Fruit fly (Drosophila melanogaster) whole organism, prepupa: ENCODE data around the gene tna.

Experiments used
- Blimp-1 ChIP-seq: fragments of 200-800 bp; sonication (Bioruptor generic); optimal IDR thresholded peaks from 3 replicates; lab custom pipeline; 2017; ENCODE audit warnings: missing biosample characterization, missing genetic modification characterization, mild to moderate bottlenecking, moderate library complexity, missing genetic modification reagents
- CG10669 ChIP-seq: fragments of 200-800 bp; sonication (Bioruptor generic); optimal IDR thresholded peaks from 3 replicates; lab custom pipeline; 2018; ENCODE audit warnings: missing biosample characterization, mild to moderate bottlenecking, missing genetic modification characterization, moderate library complexity
- CG11294 ChIP-seq: fragments of 200-800 bp; sonication (Bioruptor generic); IDR thresholded peaks from 2 replicates; pipeline ENCODE4 v1.3.6; 2022; ENCODE audit warnings: missing biosample characterization, missing genetic modification characterization
- CG11762 ChIP-seq: fragments of 200-800 bp; sonication (Bioruptor generic); optimal IDR thresholded peaks from 3 replicates; lab custom pipeline; 2016; ENCODE audit warnings: missing biosample characterization, missing genetic modification characterization; ENCODE audit not compliant: insufficient read depth
- CG11902 ChIP-seq: fragments of 200-800 bp; sonication (Bioruptor generic); optimal IDR thresholded peaks from 3 replicates; lab custom pipeline; 2016; ENCODE audit warnings: missing biosample characterization, missing genetic modification characterization
- CG1621 ChIP-seq: fragments of 200-800 bp; sonication (Bioruptor generic); optimal IDR thresholded peaks from 3 replicates; lab custom pipeline; 2018; ENCODE audit warnings: missing biosample characterization, mild to moderate bottlenecking, missing genetic modification characterization
- CG16779 ChIP-seq: fragments of 200-800 bp; sonication (Bioruptor generic); optimal IDR thresholded peaks from 3 replicates; lab custom pipeline; 2017; ENCODE audit warnings: missing biosample characterization, mild to moderate bottlenecking, missing genetic modification characterization
- CG3032 ChIP-seq: fragments of 200-800 bp; optimal IDR thresholded peaks from 2 replicates; lab custom pipeline; 2019; ENCODE audit warnings: missing biosample characterization, mild to moderate bottlenecking, missing genetic modification characterization, moderate library complexity
- CG32006 ChIP-seq: fragments of 200-800 bp; sonication (Bioruptor generic); optimal IDR thresholded peaks from 3 replicates; lab custom pipeline; 2017; ENCODE audit warnings: missing biosample characterization, mild to moderate bottlenecking, missing genetic modification characterization
- CG34406 ChIP-seq: fragments of 200-800 bp; sonication (Bioruptor generic); optimal IDR thresholded peaks from 3 replicates; lab custom pipeline; 2016; ENCODE audit warnings: missing biosample characterization, missing genetic modification characterization
- CG6276 ChIP-seq: fragments of 200-800 bp; sonication (Bioruptor generic); optimal IDR thresholded peaks from 2 replicates; lab custom pipeline; 2017; ENCODE audit warnings: missing biosample characterization, mild to moderate bottlenecking, missing genetic modification characterization
- CG6854 ChIP-seq: fragments of 200-800 bp; sonication (Bioruptor generic); optimal IDR thresholded peaks from 2 replicates; lab custom pipeline; 2017; ENCODE audit warnings: missing biosample characterization, mild to moderate bottlenecking, missing genetic modification characterization
- CG8319 ChIP-seq: fragments of 200-800 bp; sonication (Bioruptor generic); optimal IDR thresholded peaks from 3 replicates; lab custom pipeline; 2016; ENCODE audit warnings: missing biosample characterization, missing genetic modification characterization
- CG8632 ChIP-seq: fragments of 200-800 bp; sonication (Bioruptor generic); optimal IDR thresholded peaks from 3 replicates; lab custom pipeline; 2016; ENCODE audit warnings: missing biosample characterization, missing genetic modification characterization
- CG9139 ChIP-seq: fragments of 200-800 bp; sonication (Bioruptor generic); optimal IDR thresholded peaks from 3 replicates; lab custom pipeline; 2017; ENCODE audit warnings: missing biosample characterization, mild to moderate bottlenecking, missing genetic modification characterization
- Eip78C ChIP-seq: fragments of 200-800 bp; sonication (Bioruptor generic); peaks from one replicate; lab custom pipeline; 2016; ENCODE audit warnings: missing biosample characterization, missing genetic modification characterization
- Eip93F ChIP-seq: fragments of 200-800 bp; sonication (Bioruptor generic); optimal IDR thresholded peaks from 2 replicates; lab custom pipeline; 2016; ENCODE audit warnings: missing biosample characterization, mild to moderate bottlenecking, missing genetic modification characterization
- Ets21C ChIP-seq: fragments of 200-800 bp; sonication (Bioruptor generic); optimal IDR thresholded peaks from 3 replicates; lab custom pipeline; 2016; ENCODE audit warnings: missing biosample characterization, missing genetic modification characterization
- Hr38 ChIP-seq: sonication (Bioruptor generic); optimal IDR thresholded peaks from 2 replicates; lab custom pipeline; 2016; ENCODE audit warnings: missing biosample characterization, missing genetic modification characterization
- Hr39 ChIP-seq: fragments of 200-800 bp; sonication (Bioruptor generic); optimal IDR thresholded peaks from 2 replicates; lab custom pipeline; 2016; ENCODE audit warnings: missing biosample characterization, missing genetic modification characterization
- Hr4 ChIP-seq: fragments of 200-800 bp; sonication (Bioruptor generic); optimal IDR thresholded peaks from 3 replicates; lab custom pipeline; 2016; ENCODE audit warnings: missing biosample characterization, missing genetic modification characterization
- Lpt ChIP-seq: fragments of 200-800 bp; sonication (Bioruptor generic); optimal IDR thresholded peaks from 3 replicates; lab custom pipeline; 2016; ENCODE audit warnings: missing biosample characterization, missing genetic modification characterization
- Met ChIP-seq: fragments of 200-800 bp; sonication (Bioruptor generic); optimal IDR thresholded peaks from 3 replicates; lab custom pipeline; 2016; ENCODE audit warnings: missing biosample characterization, missing genetic modification characterization
- Smox ChIP-seq: fragments of 200-800 bp; sonication (Bioruptor generic); optimal IDR thresholded peaks from 3 replicates; lab custom pipeline; 2016; ENCODE audit warnings: missing biosample characterization, missing genetic modification characterization
- Sox102F ChIP-seq: fragments of 200-800 bp; sonication (Bioruptor generic); optimal IDR thresholded peaks from 2 replicates; lab custom pipeline; 2016; ENCODE audit warnings: missing biosample characterization, mild to moderate bottlenecking, missing genetic modification characterization
- achi ChIP-seq: fragments of 200-800 bp; sonication (Bioruptor generic); optimal IDR thresholded peaks from 3 replicates; lab custom pipeline; 2016; ENCODE audit warnings: missing biosample characterization, missing genetic modification characterization
- acj6 ChIP-seq: fragments of 200-800 bp; sonication (Bioruptor generic); optimal IDR thresholded peaks from 3 replicates; lab custom pipeline; 2016; ENCODE audit warnings: missing biosample characterization, missing genetic modification characterization
- cyc ChIP-seq: fragments of 200-800 bp; sonication (Bioruptor generic); optimal IDR thresholded peaks from 3 replicates; lab custom pipeline; 2016; ENCODE audit warnings: missing biosample characterization, missing genetic modification characterization
- dac ChIP-seq: fragments of 200-800 bp; sonication (Bioruptor generic); optimal IDR thresholded peaks from 2 replicates; lab custom pipeline; 2017; ENCODE audit warnings: missing biosample characterization, mild to moderate bottlenecking, missing genetic modification characterization
- dsx ChIP-seq: fragments of 200-800 bp; optimal IDR thresholded peaks from 3 replicates; lab custom pipeline; 2019; ENCODE audit warnings: missing biosample characterization, mild to moderate bottlenecking, missing genetic modification characterization, moderate library complexity; ENCODE audit not compliant: poor library complexity, severe bottlenecking
- eg ChIP-seq: fragments of 200-800 bp; sonication (Bioruptor generic); IDR thresholded peaks from 3 replicates; pipeline ENCODE4 v1.3.6; 2022; ENCODE audit warnings: missing biosample characterization, missing genetic modification characterization
- fd59A ChIP-seq: fragments of 200-800 bp; sonication (Bioruptor generic); optimal IDR thresholded peaks from 2 replicates; lab custom pipeline; 2017; ENCODE audit warnings: missing biosample characterization, mild to moderate bottlenecking, missing genetic modification characterization, missing genetic modification reagents
- fd85E ChIP-seq: fragments of 200-800 bp; sonication (Bioruptor generic); optimal IDR thresholded peaks from 3 replicates; lab custom pipeline; 2016; ENCODE audit warnings: missing biosample characterization, missing genetic modification characterization
- fkh ChIP-seq: fragments of 200-800 bp; sonication (Bioruptor generic); optimal IDR thresholded peaks from 3 replicates; lab custom pipeline; 2017; ENCODE audit warnings: missing biosample characterization, mild to moderate bottlenecking, missing genetic modification characterization, moderate library complexity
- lz ChIP-seq: fragments of 200-800 bp; sonication (Bioruptor generic); optimal IDR thresholded peaks from 3 replicates; lab custom pipeline; 2016; ENCODE audit warnings: missing biosample characterization, missing genetic modification characterization
- net ChIP-seq: fragments of 200-800 bp; sonication (Bioruptor generic); optimal IDR thresholded peaks from 3 replicates; lab custom pipeline; 2016; ENCODE audit warnings: missing biosample characterization, missing genetic modification characterization
- pdm3 ChIP-seq: fragments of 200-800 bp; sonication (Bioruptor generic); optimal IDR thresholded peaks from 3 replicates; lab custom pipeline; 2016; ENCODE audit warnings: missing biosample characterization, missing genetic modification characterization
- salr ChIP-seq, 2 experiments: fragments of 200-800 bp; sonication (Bioruptor generic); optimal IDR thresholded peaks; 3 replicates each; lab custom pipeline; 2016 to 2018; ENCODE audit warnings: missing biosample characterization in 2 of 2, missing genetic modification characterization in 2 of 2, mild to moderate bottlenecking in 1 of 2
- spab ChIP-seq: fragments of 200-800 bp; sonication (Bioruptor generic); optimal IDR thresholded peaks from 2 replicates; lab custom pipeline; 2017; ENCODE audit warnings: missing biosample characterization, mild to moderate bottlenecking, missing genetic modification characterization, missing genetic modification reagents
- ss ChIP-seq, 2 experiments: fragments of 200-800 bp; sonication (Bioruptor generic); optimal IDR thresholded peaks; 2 replicates in 1 of 2; 3 replicates in 1 of 2; lab custom pipeline; 2017 to 2018; ENCODE audit warnings: mild to moderate bottlenecking in 2 of 2, missing biosample characterization in 2 of 2, missing genetic modification characterization in 2 of 2, moderate library complexity in 1 of 2
- svp ChIP-seq: fragments of 200-800 bp; sonication (Bioruptor generic); peaks from one replicate; lab custom pipeline; 2016; ENCODE audit warnings: missing biosample characterization, missing genetic modification characterization
- topi ChIP-seq: fragments of 200-800 bp; sonication (Bioruptor generic); optimal IDR thresholded peaks from 3 replicates; lab custom pipeline; 2016; ENCODE audit warnings: missing biosample characterization, missing genetic modification characterization
- vri ChIP-seq: fragments of 200-800 bp; sonication (Bioruptor generic); optimal IDR thresholded peaks from 3 replicates; lab custom pipeline; 2016; ENCODE audit warnings: missing biosample characterization, mild to moderate bottlenecking, missing genetic modification characterization

Gene tna

DNA sequence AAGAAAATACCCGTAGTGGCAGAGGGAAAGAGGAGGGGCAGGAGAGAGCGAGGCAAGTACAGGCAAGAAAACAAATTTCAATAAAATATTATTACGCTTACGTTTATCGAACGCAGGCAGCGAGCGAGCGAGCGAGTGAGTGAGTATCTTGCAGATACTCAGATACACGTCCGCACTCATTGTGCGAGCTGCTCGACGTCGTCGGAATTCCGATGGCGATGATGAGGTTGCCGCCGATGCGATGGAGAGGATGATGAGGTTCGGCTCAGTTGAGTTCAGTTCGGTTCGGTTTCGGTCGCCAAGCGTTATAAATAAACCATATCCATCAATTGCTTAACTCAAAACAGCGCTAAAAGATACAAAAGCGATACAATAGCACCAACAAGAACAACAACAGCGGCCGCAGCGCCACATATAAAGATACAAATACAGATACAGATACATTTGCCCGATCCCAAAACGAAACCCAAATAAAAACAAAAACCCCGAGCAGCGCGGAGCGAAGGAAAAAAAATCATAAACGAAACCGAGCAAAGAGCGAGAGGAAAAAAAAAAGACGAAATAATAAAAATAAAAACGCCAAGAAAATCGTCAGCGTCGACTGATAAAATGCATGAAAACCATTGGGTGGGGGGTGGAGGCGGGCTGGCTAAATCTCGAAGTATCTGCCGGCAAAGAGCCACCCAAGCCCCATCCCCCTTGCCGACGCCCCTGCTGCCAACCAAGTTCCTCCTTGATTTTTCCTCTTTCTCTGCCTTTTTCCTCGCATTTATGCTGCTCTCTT is 17.2 kb downstream of the tna start (continued):
- TF ChIP-seq svp (GFP tag; lab: Kevin White, UChicago): peak; percentile 91
- TF ChIP-seq Hr4 (GFP tag; lab: Kevin White, UChicago): peak; percentile 67
- peak; percentile 79 for TF ChIP-seq topi (GFP tag; lab: Kevin White, UChicago)
- peak; percentile 87 for TF ChIP-seq vri (GFP tag; lab: Kevin White, UChicago)
- peak; percentile 72 for TF ChIP-seq fd85E (GFP tag; lab: Kevin White, UChicago)
- TF ChIP-seq CG11294 (GFP tag; lab: Robert Waterston, UW): peak; percentile 65
- TF ChIP-seq eg (GFP tag; lab: Robert Waterston, UW): peak; percentile 97
- TF ChIP-seq CG6276 (GFP tag; lab: Kevin White, UChicago): peak; percentile 98
- peak; percentile 74 for TF ChIP-seq CG3032 (tag; lab: Kevin White, UChicago)
- peak; percentile 80 for TF ChIP-seq dsx
- TF ChIP-seq Hr39 (GFP tag; lab: Kevin White, UChicago): peak; percentile 60
- TF ChIP-seq Eip93F (GFP tag; lab: Kevin White, UChicago): peak; percentile 70
- peak; percentile 85 for TF ChIP-seq CG34406 (GFP tag; lab: Kevin White, UChicago)
- TF ChIP-seq fkh (GFP tag; lab: Kevin White, UChicago): no peak
- TF ChIP-seq dac (GFP tag; lab: Kevin White, UChicago): peak; percentile 86
- TF ChIP-seq Met: peak; percentile 78
- TF ChIP-seq Blimp-1 (GFP tag; lab: Kevin White, UChicago): peak; percentile 76
- TF ChIP-seq Eip78C (GFP tag; lab: Kevin White, UChicago): peak; percentile 93
- peak; percentile 99 for TF ChIP-seq CG9139 (GFP tag; lab: Kevin White, UChicago)
- peak; percentile 97 for TF ChIP-seq spab (GFP tag; lab: Kevin White, UChicago)
- TF ChIP-seq Ets21C (GFP tag; lab: Kevin White, UChicago): peak; percentile 31
- peak; percentile 92 for TF ChIP-seq net (GFP tag; lab: Kevin White, UChicago)
- TF ChIP-seq CG6854: peak; percentile 97
- TF ChIP-seq cyc: peak; percentile 36
- peak; percentile 12 for TF ChIP-seq CG11902 (GFP tag; lab: Kevin White, UChicago)
- peak; percentile 97 for TF ChIP-seq Lpt (GFP tag; lab: Kevin White, UChicago)

DNA sequence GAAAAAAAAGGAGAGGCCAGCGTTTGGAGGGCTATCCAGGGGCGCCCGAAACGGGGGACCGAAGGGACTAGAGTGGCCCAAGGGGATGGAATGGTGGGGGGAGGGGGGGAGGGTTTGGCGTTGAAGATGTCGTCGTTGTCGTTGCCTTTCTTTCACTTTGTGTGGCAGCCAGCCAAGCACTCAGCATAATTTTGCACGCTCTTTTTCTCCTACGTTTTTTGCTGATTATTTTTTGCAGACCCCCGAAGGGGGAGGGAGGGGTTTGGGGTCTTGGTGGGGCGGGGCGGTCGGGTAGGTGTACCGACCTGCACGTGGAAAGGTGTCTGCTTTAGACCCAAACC is 17.8 kb downstream of the tna start:
- TF ChIP-seq CG11762 (GFP tag; lab: Kevin White, UChicago) (peak; percentile 32), Blimp-1 (GFP tag; lab: Kevin White, UChicago) (peak; percentile 19), CG3032 (tag; lab: Kevin White, UChicago) (no peak), CG8632 (GFP tag; lab: Kevin White, UChicago) (no peak), CG8319 (GFP tag; lab: Kevin White, UChicago) (peak; percentile 9), CG11294 (GFP tag; lab: Robert Waterston, UW) (0 out of 2 replicates have a peak, but pooled peaks have one; percentile 4), Eip78C (GFP tag; lab: Kevin White, UChicago) (no peak), Hr39 (GFP tag; lab: Kevin White, UChicago) (no peak), Lpt (GFP tag; lab: Kevin White, UChicago) (peak; percentile 56), CG32006 (GFP tag; lab: Kevin White, UChicago) (peak; percentile 28), salr (GFP tag; optimal IDR thresholded peaks at IDR 0.05; lab: Kevin White, UChicago) (peak in 1 of 2 experiments; percentile 58), ss (GFP tag; optimal IDR thresholded peaks at IDR 0.05; lab: Kevin White, UChicago) (no peak)

DNA sequence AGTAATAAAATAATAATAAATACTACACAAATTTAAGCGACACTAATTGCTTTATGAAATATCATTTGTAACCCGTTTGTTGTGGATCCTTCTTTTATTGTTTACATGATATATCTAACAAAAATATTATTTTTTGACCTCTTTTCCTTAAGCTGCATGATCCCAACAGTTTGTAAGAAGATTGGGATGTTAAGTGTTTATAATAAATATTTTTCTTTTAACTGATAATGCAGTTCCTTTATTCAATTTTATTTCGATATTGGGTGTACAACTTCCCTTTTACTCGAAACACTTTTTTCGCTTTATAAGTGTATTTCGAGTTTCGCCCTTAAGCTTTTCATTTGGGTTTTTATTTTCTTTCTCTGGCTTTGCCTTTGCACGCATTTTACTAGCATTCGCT is 18.3 kb downstream of the tna start:
- no peak for TF ChIP-seq fkh (GFP tag; lab: Kevin White, UChicago)
- TF ChIP-seq Eip78C (GFP tag; lab: Kevin White, UChicago): peak; percentile 86
- no peak for TF ChIP-seq Hr38 (GFP tag; lab: Kevin White, UChicago)
- peak; percentile 57 for TF ChIP-seq Hr4 (GFP tag; lab: Kevin White, UChicago)
- no peak for TF ChIP-seq achi (GFP tag; lab: Kevin White, UChicago)
- TF ChIP-seq Blimp-1 (GFP tag; lab: Kevin White, UChicago): no peak
- TF ChIP-seq CG1621 (tag; lab: Kevin White, UChicago): no peak
- no peak for TF ChIP-seq CG16779 (tag; lab: Kevin White, UChicago)
- TF ChIP-seq CG6854: no peak
- TF ChIP-seq dac (GFP tag; lab: Kevin White, UChicago): no peak
- TF ChIP-seq CG8632 (GFP tag; lab: Kevin White, UChicago): no peak
- TF ChIP-seq Hr39 (GFP tag; lab: Kevin White, UChicago): no peak
- TF ChIP-seq Eip93F (GFP tag; lab: Kevin White, UChicago): no peak
- no peak for TF ChIP-seq dsx
- TF ChIP-seq CG34406 (GFP tag; lab: Kevin White, UChicago): no peak
- TF ChIP-seq fd59A (GFP tag; lab: Kevin White, UChicago): no peak
- TF ChIP-seq Smox (GFP tag; lab: Kevin White, UChicago): peak; percentile 10
- TF ChIP-seq CG10669 (GFP tag; lab: Kevin White, UChicago): no peak
- TF ChIP-seq spab (GFP tag; lab: Kevin White, UChicago): no peak
- TF ChIP-seq net (GFP tag; lab: Kevin White, UChicago): no peak
- no peak for TF ChIP-seq vri (GFP tag; lab: Kevin White, UChicago)
- TF ChIP-seq CG3032 (tag; lab: Kevin White, UChicago): peak; percentile 27
- TF ChIP-seq Sox102F: no peak
- peak; percentile 42 for TF ChIP-seq acj6 (GFP tag; lab: Kevin White, UChicago)
- no peak for TF ChIP-seq lz (GFP tag; lab: Kevin White, UChicago)
- peak; percentile 18 for TF ChIP-seq pdm3
